Worm (Caenorhabditis elegans): ENCODE data around the gene mxl-1.

DNA sequence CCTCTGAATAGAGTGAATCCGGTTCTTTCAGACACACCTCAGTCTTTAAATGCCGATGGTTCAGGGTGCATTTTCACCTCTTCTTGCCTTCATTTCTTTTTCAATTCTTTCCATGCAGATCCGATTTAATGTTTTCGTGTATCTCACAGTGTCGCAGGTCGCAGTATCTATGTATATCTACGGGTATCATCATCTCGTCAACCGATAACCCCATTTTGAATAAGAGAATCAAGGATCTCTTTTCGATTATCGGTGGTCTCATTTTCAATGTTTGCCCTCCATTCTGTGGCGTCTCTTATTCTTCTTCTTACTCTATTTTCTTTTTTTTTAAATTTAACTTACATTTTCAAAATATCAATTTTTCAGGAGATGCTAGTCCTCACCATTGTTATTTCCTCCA lies 23.7 kb upstream of the mxl-1 start, which contains the start of gene T19B10.2:
- no peak for TF ChIP-seq lin-11 (tag; optimal IDR thresholded peaks at IDR 0.05)
- TF ChIP-seq madf-2 (tag; optimal IDR thresholded peaks at IDR 0.05): no peak
- TF ChIP-seq T23F11.4 (GFP tag; optimal IDR thresholded peaks at IDR 0.05): no peak
- TF ChIP-seq pha-4 (tag; optimal IDR thresholded peaks at IDR 0.05): no peak
- TF ChIP-seq zip-5 (tag; optimal IDR thresholded peaks at IDR 0.05): no peak
- TF ChIP-seq unc-55 (GFP tag; optimal IDR thresholded peaks at IDR 0.05): no peak
- no peak for TF ChIP-seq tbx-2 (tag; optimal IDR thresholded peaks at IDR 0.05)
- TF ChIP-seq C08G9.2 (tag; optimal IDR thresholded peaks at IDR 0.05): no peak
- TF ChIP-seq ceh-22 (tag; optimal IDR thresholded peaks at IDR 0.05): no peak
- TF ChIP-seq hlh-30 (tag; optimal IDR thresholded peaks at IDR 0.05; ENCODE audit: insufficient read depth): no peak
- no peak for TF ChIP-seq ama-1 (optimal IDR thresholded peaks at IDR 0.05)
- no peak for TF ChIP-seq unc-86 (tag; optimal IDR thresholded peaks at IDR 0.05)
- no peak for TF ChIP-seq ceh-48 (tag; optimal IDR thresholded peaks at IDR 0.05)
- no peak for TF ChIP-seq pqm-1 (tag; optimal IDR thresholded peaks at IDR 0.05)

Data from whole organism, late embryonic.